Worm (Caenorhabditis elegans) whole organism, dauer: ENCODE results near the gene M110.10.

Experiments used
- unc-62 ChIP-seq: sonication (generic microtip); optimal IDR thresholded peaks from 2 replicates; lab custom pipeline; 2017; ENCODE audit warnings: missing biosample characterization, missing genetic modification reagents, missing genetic modification characterization

Gene M110.10

DNA sequence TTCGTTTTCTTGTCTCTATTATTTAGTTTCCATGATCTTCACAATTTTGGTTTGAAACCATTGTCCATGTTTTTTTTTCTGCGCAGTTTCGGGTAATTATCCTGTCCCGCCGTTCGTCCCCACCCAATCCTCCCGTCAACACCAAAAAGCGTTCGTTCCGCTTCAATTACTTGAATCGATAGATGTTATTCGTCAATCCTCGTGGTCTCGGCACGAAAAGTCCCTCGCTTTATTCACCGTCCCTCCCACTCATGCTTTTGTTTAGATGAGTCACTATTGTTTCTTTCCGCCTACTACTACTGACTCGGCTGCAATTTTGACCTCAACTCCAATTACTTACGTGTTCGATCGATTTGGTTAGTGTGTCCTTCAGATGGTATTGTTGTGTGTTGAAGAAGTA lies 9.2 kb upstream of the M110.10 start:
- no peak for TF ChIP-seq unc-62 (GFP tag; lab: Kevin White, UChicago)

DNA sequence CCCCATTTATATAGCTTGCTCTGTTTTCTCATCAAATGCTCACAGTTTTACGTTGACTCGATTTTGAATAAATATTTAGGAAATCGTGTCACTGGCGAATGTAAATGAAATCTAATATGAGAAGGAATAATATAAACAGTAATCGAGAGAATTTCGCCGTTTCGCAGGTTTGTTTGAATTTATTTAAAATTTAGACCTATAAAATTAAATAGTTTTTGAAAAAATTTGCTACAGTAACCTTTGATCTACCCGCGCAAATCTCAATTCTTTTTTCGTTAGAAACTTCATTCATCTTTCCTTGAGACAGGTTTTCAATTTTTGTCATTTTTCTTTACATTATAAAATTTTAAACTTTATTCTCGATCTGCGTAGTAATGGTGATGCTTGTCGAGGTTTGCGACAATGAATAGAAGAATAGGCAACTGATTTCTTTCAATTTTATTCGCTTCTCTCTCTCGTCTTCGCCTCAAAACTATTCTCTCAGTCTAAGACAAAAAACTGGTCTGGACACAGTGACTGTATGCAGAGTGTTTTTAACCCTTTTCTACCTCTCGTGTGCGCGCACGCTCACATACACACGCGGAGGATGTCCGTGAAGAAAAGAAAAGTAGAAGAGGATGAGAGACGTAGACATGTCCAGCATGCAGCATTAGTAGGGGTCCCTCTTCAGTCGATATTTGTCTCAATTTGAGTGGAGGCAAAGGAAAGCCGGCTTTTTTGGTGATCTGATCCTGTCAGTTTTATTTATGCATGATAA lies 8.2 kb upstream of the M110.10 start, which contains the start of gene dab-1:
dab-1 (plus strand) TSS at position 78 of the 757 bp plus-strand sequence.
- no peak for TF ChIP-seq unc-62 (GFP tag; lab: Kevin White, UChicago)

DNA sequence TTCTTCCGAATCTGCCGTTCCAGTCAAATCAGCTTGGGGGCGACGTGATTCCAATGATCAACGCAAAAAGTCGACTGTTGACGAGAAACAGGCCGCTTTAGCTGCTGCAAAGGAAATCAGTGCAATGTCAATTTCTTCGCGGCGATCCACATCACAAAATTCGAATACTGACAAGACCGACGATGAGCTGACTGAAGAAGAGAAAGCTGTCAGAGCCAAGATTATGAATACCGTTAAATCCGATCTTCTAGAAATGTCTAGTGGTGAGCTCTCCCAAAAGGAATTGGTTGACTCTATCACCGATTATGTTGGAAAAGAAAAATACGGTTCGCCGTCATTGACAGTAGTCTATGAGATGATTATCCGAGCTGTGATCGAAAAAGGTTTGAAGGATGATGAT lies 6.0 kb upstream of the M110.10 start:
- TF ChIP-seq unc-62 (GFP tag; lab: Kevin White, UChicago) = no peak

DNA sequence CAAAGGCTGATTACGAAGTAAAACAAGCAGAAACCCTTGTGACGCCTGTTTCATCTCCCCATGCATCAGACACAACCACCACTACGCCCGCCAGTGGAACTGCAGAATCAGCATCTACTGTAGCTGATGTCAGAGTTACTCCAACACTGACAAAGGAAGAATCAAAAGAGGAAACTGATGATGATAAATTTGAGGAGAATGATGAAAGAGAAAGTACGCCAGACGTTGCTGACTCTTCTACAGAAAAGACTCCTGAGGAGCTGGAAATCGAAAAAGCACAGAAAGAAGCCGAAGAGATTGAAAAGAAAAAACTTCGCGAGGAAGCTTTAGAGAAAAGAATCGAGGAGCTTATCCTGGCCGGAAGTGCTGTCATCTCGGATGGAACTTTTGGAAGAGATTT lies 4.0 kb upstream of the M110.10 start:
- TF ChIP-seq unc-62 (GFP tag; lab: Kevin White, UChicago) = no peak

DNA sequence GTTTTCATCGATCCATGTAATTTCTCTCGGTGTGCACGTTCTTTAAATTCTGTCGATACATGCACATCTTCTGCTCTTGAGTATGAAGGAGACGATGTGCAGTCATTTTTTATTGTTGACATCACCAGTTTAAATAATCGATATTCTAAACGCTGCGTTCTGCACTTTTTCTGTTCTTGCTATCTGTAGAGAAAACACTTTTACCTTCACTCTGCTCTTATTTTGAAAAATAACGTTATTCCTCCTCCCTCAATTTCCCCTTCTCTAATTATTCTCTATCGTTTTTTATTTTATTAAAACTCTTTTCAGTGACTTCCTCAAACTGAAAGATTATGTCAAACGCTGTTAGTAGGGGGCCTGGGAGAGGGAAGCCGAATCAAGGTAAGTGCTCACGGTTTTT lies 2.7 kb upstream of the M110.10 start, which contains the start of gene ifg-1:
ifg-1 (plus strand) TSS at position 301 of the 400 bp plus-strand sequence.
- TF ChIP-seq unc-62 (GFP tag; lab: Kevin White, UChicago) = no peak

DNA sequence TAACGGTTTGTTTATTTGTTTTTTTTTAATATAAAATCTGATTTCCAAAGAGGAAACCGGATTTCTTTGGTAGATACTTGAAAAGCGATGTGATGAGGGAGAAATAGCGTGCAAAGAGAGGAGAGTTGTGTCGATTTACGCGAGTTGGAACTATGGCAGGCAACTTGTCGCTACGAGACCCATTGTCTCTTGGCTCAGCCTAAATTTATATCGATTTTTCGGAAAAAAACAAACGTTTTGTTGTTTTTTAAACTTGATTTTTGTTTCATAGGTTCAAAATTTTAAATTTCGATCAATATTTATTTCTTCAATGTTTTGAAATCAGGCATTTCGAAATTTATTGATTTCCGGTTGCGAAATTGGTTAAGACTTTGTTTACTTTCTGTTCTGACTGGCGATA lies 2.2 kb upstream of the M110.10 start, which contains the start of gene M110.3:
M110.3 (minus strand) TSS at position 184 of the 400 bp plus-strand sequence.
- no peak for TF ChIP-seq unc-62 (GFP tag; lab: Kevin White, UChicago)

DNA sequence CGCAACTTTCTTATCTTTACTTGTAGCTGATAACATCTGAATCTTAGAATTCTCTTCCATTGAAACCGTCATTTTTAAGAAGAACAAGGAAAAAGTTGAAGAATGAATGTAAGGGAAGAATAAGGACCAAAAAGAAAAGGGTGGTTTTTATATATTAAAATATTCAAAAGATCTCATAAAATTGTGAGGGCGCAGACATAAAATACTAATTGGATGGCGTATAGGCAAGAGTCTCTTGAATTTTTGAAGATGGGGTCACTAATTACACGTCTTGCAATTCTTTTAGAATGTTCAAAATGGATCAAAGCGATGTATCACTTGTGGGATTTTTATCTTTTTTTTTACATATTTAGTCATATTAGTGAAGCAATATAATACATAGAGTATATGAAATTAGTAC lies 1.6 kb downstream of the M110.10 start, which contains the start of gene twk-3:
twk-3 (minus strand) TSS at position 101 of the 400 bp plus-strand sequence.
- no peak for TF ChIP-seq unc-62 (GFP tag; lab: Kevin White, UChicago)

DNA sequence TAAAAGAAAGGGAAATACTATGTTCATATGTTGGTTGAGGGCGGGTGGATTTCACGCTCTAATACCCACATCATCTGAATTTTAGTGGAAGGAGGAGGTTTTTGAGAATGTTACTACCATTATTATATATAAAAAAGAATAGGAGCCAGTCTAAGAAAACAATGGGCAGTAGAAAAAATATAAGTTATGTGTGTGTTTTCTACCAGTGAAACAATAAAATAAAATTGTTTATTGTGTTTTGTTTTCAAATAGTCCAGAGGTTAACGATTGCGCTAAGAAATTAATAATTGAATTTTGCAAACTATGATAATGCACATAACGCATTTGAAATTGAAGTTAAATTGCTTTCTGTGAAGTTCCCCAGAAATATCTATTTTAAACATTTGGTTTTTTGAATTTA lies 4.8 kb downstream of the M110.10 start, which contains the start of gene M110.8:
M110.8 (minus strand) TSS at position 101 of the 400 bp plus-strand sequence.
- no peak for TF ChIP-seq unc-62 (GFP tag; lab: Kevin White, UChicago)

DNA sequence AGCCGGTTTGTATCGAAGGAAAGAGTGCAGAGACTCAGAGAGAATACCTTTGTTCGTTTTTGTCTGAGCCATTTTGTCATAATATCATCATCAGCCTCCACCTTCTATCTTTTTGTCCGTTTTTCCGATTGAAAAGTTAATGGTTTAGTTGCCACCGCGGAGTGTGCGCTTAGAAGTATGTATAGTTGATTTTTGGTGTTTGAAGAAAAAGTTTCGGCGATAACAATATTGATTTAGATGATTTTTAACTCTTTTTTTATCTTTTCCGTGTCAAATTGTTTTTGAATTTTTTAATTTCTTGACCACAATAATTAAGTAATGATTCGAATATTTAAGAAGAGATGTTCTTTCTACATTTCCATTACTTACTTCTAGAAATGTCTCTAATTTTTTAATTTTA lies 8.7 kb downstream of the M110.10 start:
- no peak for TF ChIP-seq unc-62 (GFP tag; lab: Kevin White, UChicago)

DNA sequence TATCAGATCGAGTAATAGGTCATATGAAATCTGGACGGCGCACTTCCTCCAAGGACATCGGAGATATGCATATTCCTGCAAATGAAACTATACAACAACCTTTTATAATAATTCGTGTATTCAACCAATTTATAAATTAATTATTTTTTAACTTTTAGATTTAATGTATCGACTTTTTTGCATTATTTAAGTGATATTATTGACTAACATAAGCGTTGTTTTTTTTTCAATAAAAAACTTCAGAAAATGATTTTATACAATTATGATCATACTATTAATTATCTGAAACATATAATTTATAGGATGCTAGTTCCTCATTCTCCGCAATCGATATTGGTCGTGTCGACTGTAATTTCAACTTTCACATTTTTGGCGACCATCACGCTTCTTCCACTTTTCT lies 10.2 kb downstream of the M110.10 start, which contains the start of gene col-76:
col-76 (plus strand) TSS at position 301 of the 400 bp plus-strand sequence.
- TF ChIP-seq unc-62 (GFP tag; lab: Kevin White, UChicago) = no peak

DNA sequence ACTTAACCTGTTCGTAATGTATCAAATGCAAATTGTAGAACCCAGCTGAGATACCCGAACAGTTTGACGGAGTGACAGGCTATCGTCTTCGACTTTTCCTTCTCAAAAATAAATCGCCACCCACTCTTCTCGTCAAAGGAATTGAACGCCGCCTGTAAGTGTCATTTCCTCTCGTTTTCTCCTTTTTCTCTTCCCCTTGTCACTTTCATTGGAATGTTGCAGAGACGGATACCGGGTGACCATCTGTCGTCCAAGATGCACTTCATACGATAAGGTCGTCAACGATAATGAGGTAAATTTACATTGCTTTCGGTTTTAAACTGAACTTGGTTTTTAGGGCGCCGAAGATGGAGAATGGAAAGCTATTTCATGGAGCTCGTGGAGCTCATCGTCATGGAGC lies 14.5 kb downstream of the M110.10 start:
- no peak for TF ChIP-seq unc-62 (GFP tag; lab: Kevin White, UChicago)

DNA sequence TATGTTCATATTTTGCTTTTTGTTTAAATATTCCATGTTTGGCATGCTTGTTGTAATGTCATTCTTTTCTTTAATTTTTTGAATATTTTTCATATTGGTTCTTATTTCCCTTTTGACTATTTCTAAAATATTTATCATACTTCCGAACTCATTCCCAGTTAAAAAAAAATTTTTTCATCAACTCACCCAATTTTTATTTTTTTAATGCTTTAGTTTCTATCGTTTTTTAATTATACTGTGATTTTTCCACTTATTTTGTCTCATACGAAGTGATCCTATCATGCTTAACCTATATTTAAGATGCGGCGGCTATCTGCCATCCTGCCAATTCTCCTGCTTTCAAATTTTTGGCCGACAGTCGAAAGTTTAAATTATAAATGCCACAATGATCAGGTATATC lies 15.8 kb downstream of the M110.10 start, which contains the start of gene qua-1:
qua-1 (plus strand) TSS at position 301 of the 400 bp plus-strand sequence.
- TF ChIP-seq unc-62 (GFP tag; lab: Kevin White, UChicago) = no peak

DNA sequence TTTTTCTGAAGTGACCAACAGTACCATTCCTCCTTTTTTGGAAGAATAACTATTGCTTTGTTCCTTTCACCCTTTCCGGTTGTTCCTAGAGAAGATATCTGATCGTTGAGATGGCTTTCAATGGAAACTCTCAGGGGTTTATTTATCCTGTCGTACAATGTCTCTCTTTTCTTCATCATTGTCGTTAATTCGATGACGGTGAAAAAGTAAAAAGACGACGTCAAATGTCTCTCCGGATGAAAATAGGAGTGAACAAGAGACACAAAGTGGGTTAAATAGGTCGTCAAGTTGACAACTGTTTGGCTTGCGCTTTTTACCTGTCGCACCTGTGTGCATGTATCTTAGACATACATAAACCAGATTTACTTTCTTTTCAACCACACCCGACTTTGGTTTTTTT lies 20.3 kb downstream of the M110.10 start:
- TF ChIP-seq unc-62 (GFP tag; lab: Kevin White, UChicago) = no peak

DNA sequence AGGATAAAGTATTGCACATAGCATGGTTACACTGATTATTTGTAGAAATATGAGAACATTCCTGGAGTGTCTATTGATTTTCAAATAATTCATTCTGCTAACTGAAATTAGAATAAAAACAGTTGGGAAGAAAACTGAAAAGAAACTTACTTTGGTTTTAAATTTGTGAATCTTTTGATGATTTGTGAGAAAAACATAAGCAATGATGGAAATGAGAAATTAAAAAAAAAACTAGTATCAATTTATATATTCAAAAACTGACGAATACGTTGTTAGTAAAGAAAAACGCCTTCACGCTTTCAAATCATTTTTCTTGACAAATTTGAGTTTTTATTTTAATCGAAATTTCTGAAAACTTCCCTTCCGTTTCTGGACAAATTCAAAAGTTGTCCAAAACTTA lies 21.1 kb downstream of the M110.10 start, which contains the start of gene T05C12.9:
T05C12.9 (minus strand) TSS at position 101 of the 400 bp plus-strand sequence.
- no peak for TF ChIP-seq unc-62 (GFP tag; lab: Kevin White, UChicago)

DNA sequence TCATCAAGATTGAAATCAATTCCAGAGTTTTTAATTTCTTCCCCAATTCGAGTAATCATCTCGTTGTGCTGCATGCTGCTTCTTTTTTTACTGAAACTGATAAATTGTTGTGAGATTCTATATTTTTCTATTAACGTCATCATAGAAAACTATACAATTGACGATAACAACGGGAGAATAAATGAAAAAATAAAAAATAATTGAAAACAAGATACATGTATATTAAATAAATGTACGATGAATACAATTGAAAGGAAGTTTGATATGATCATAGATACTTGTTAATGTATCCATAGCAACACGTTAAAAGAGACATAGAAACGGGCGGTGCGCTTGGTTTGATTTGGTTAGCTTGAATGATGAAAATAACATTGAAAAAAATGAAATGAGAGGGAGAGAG lies 23.8 kb downstream of the M110.10 start, which contains the start of gene T05C12.8:
T05C12.8 (minus strand) TSS at position 101 of the 400 bp plus-strand sequence.
- TF ChIP-seq unc-62 (GFP tag; lab: Kevin White, UChicago) = no peak

DNA sequence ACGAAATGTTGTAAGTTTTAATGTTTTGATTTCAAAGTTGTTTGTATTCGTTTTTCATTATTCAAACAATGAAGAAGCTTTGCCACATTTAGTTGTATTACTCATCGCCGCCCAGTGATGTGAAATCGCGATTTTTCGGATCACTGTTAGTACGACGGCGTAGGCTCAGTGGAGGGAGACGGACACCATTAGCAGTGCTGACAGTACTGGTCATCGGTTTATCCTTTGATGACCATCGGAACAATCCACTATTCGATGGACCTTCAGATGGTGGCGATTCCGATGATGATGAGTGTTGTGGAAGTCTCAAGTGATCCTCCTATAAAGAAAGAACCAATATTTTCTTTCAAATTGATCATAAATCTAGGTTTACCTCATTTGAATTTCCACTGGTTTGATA lies 26.8 kb downstream of the M110.10 start:
- no peak for TF ChIP-seq unc-62 (GFP tag; lab: Kevin White, UChicago)
